Worm (Caenorhabditis elegans): ENCODE results near the gene srab-11.

Gene srab-11

ce11 chrV:3166260-3166659, 19.4 kb upstream of the srab-11 start, which contains the start of gene C36C5.4:
TSS of gene C36C5.4 (plus strand) at chrV:3166560.
- TF ChIP-seq scrt-1 (GFP tag; IDR thresholded peaks at IDR 0.05): no peak
- no peak for TF ChIP-seq tbx-37 (GFP tag; conservative IDR thresholded peaks at IDR 0.05)
- TF ChIP-seq tra-4 (tag; optimal IDR thresholded peaks at IDR 0.05): no peak
- no peak for TF ChIP-seq ama-1 (optimal IDR thresholded peaks at IDR 0.05)
- no peak for TF ChIP-seq hnd-1 (tag; optimal IDR thresholded peaks at IDR 0.05)
- TF ChIP-seq ceh-13 (GFP tag; optimal IDR thresholded peaks at IDR 0.05): no peak
- no peak for TF ChIP-seq B0310.2 (tag; optimal IDR thresholded peaks at IDR 0.05)
- no peak for TF ChIP-seq hmg-4 (GFP tag; optimal IDR thresholded peaks at IDR 0.05)
- no peak for TF ChIP-seq aly-1 (tag; optimal IDR thresholded peaks at IDR 0.05)

- TF ChIP-seq F13C5.2 (tag; optimal IDR thresholded peaks at IDR 0.05) (no peak), aly-1 (tag; optimal IDR thresholded peaks at IDR 0.05) (no peak), tbx-37 (GFP tag; conservative IDR thresholded peaks at IDR 0.05) (no peak), hnd-1 (tag; optimal IDR thresholded peaks at IDR 0.05) (no peak), ceh-36 (tag; optimal IDR thresholded peaks at IDR 0.05) (no peak), ceh-13 (GFP tag; optimal IDR thresholded peaks at IDR 0.05) (no peak), ama-1 (optimal IDR thresholded peaks at IDR 0.05) (no peak)
These were observed 18.6 kb upstream of the srab-11 start, which contains the start of gene C36C5.14 for ce11 chrV:3165438-3165837. TSS of gene C36C5.14 (minus strand) at chrV:3165538.

ce11 chrV:3163143-3163542, 16.3 kb upstream of the srab-11 start:
- TF ChIP-seq hnd-1 (tag; optimal IDR thresholded peaks at IDR 0.05): no peak
- TF ChIP-seq hmbx-1 (tag; optimal IDR thresholded peaks at IDR 0.05): no peak
- TF ChIP-seq tra-4 (tag; optimal IDR thresholded peaks at IDR 0.05): no peak
- no peak for TF ChIP-seq hmg-4 (GFP tag; optimal IDR thresholded peaks at IDR 0.05)
- no peak for TF ChIP-seq sea-1 (GFP tag; conservative IDR thresholded peaks at IDR 0.05)
- TF ChIP-seq B0310.2 (tag; optimal IDR thresholded peaks at IDR 0.05): no peak
- no peak for TF ChIP-seq scrt-1 (GFP tag; IDR thresholded peaks at IDR 0.05)
- TF ChIP-seq ama-1 (optimal IDR thresholded peaks at IDR 0.05): no peak
- TF ChIP-seq aly-1 (tag; optimal IDR thresholded peaks at IDR 0.05): no peak
- no peak for TF ChIP-seq ets-7 (tag; optimal IDR thresholded peaks at IDR 0.05)
- no peak for TF ChIP-seq ceh-13 (GFP tag; optimal IDR thresholded peaks at IDR 0.05)
- TF ChIP-seq ceh-36 (tag; optimal IDR thresholded peaks at IDR 0.05): no peak
- no peak for TF ChIP-seq tbx-37 (GFP tag; conservative IDR thresholded peaks at IDR 0.05)
- no peak for TF ChIP-seq F13C5.2 (tag; optimal IDR thresholded peaks at IDR 0.05)

ce11 chrV:3162299-3162698, 15.5 kb upstream of the srab-11 start:
- TF ChIP-seq ceh-36 (tag; optimal IDR thresholded peaks at IDR 0.05): no peak
- no peak for TF ChIP-seq tbx-37 (GFP tag; conservative IDR thresholded peaks at IDR 0.05)
- TF ChIP-seq aly-1 (tag; optimal IDR thresholded peaks at IDR 0.05): no peak
- no peak for TF ChIP-seq hnd-1 (tag; optimal IDR thresholded peaks at IDR 0.05)
- TF ChIP-seq pes-1 (GFP tag; IDR thresholded peaks at IDR 0.05): no peak
- TF ChIP-seq scrt-1 (GFP tag; IDR thresholded peaks at IDR 0.05): no peak
- TF ChIP-seq flt-1 (GFP tag; IDR thresholded peaks at IDR 0.05): no peak

- no peak for TF ChIP-seq ama-1 (optimal IDR thresholded peaks at IDR 0.05)
- TF ChIP-seq B0310.2 (tag; optimal IDR thresholded peaks at IDR 0.05): no peak
- no peak for TF ChIP-seq tbx-11 (GFP tag; IDR thresholded peaks at IDR 0.05)
- TF ChIP-seq tra-4 (tag; optimal IDR thresholded peaks at IDR 0.05): no peak
- no peak for TF ChIP-seq sea-1 (GFP tag; conservative IDR thresholded peaks at IDR 0.05)
- TF ChIP-seq ceh-13 (GFP tag; optimal IDR thresholded peaks at IDR 0.05): no peak
- TF ChIP-seq hnd-1 (tag; optimal IDR thresholded peaks at IDR 0.05): no peak
- no peak for TF ChIP-seq aly-1 (tag; optimal IDR thresholded peaks at IDR 0.05)
- no peak for TF ChIP-seq hmbx-1 (tag; optimal IDR thresholded peaks at IDR 0.05)
- TF ChIP-seq scrt-1 (GFP tag; IDR thresholded peaks at IDR 0.05): no peak
- TF ChIP-seq pes-1 (GFP tag; IDR thresholded peaks at IDR 0.05): no peak
- TF ChIP-seq F13C5.2 (tag; optimal IDR thresholded peaks at IDR 0.05): no peak
- no peak for TF ChIP-seq ets-7 (tag; optimal IDR thresholded peaks at IDR 0.05)
- TF ChIP-seq tbx-37 (GFP tag; conservative IDR thresholded peaks at IDR 0.05): no peak
- TF ChIP-seq flt-1 (GFP tag; IDR thresholded peaks at IDR 0.05): no peak
- no peak for TF ChIP-seq hmg-4 (GFP tag; optimal IDR thresholded peaks at IDR 0.05)
- TF ChIP-seq ceh-36 (tag; optimal IDR thresholded peaks at IDR 0.05): no peak
These were observed 12.4 kb upstream of the srab-11 start, which contains the start of gene C36C5.12 for ce11 chrV:3159252-3159651. TSS of gene C36C5.12 (minus strand) at chrV:3159352.

- TF ChIP-seq hmg-4 (GFP tag; optimal IDR thresholded peaks at IDR 0.05) (no peak), scrt-1 (GFP tag; IDR thresholded peaks at IDR 0.05) (no peak)
These were observed 11.5 kb upstream of the srab-11 start for ce11 chrV:3158379-3158778.

- TF ChIP-seq ceh-36 (tag; optimal IDR thresholded peaks at IDR 0.05) (no peak), B0310.2 (tag; optimal IDR thresholded peaks at IDR 0.05) (no peak), ama-1 (optimal IDR thresholded peaks at IDR 0.05) (no peak), flt-1 (GFP tag; IDR thresholded peaks at IDR 0.05) (no peak), sea-1 (GFP tag; conservative IDR thresholded peaks at IDR 0.05) (no peak), F13C5.2 (tag; optimal IDR thresholded peaks at IDR 0.05) (no peak), scrt-1 (GFP tag; IDR thresholded peaks at IDR 0.05) (no peak), ceh-13 (GFP tag; optimal IDR thresholded peaks at IDR 0.05) (no peak), hnd-1 (tag; optimal IDR thresholded peaks at IDR 0.05) (no peak), pes-1 (GFP tag; IDR thresholded peaks at IDR 0.05) (no peak), hmbx-1 (tag; optimal IDR thresholded peaks at IDR 0.05) (no peak), tbx-11 (GFP tag; IDR thresholded peaks at IDR 0.05) (no peak), tra-4 (tag; optimal IDR thresholded peaks at IDR 0.05) (no peak), aly-1 (tag; optimal IDR thresholded peaks at IDR 0.05) (no peak), ets-7 (tag; optimal IDR thresholded peaks at IDR 0.05) (no peak), tbx-37 (GFP tag; conservative IDR thresholded peaks at IDR 0.05) (no peak), hmg-4 (GFP tag; optimal IDR thresholded peaks at IDR 0.05) (no peak)
These were observed 10.0 kb upstream of the srab-11 start, which contains the start of gene exh-1 for ce11 chrV:3156786-3157185. TSS of gene exh-1 (plus strand) at chrV:3157086.

- no peak for TF ChIP-seq tra-4 (tag; optimal IDR thresholded peaks at IDR 0.05)
- TF ChIP-seq hnd-1 (tag; optimal IDR thresholded peaks at IDR 0.05): no peak
- no peak for TF ChIP-seq ama-1 (optimal IDR thresholded peaks at IDR 0.05)
- no peak for TF ChIP-seq hmbx-1 (tag; optimal IDR thresholded peaks at IDR 0.05)
- TF ChIP-seq F13C5.2 (tag; optimal IDR thresholded peaks at IDR 0.05): no peak
- no peak for TF ChIP-seq ceh-36 (tag; optimal IDR thresholded peaks at IDR 0.05)
- no peak for TF ChIP-seq sea-1 (GFP tag; conservative IDR thresholded peaks at IDR 0.05)
- TF ChIP-seq scrt-1 (GFP tag; IDR thresholded peaks at IDR 0.05): no peak
- no peak for TF ChIP-seq pes-1 (GFP tag; IDR thresholded peaks at IDR 0.05)
- no peak for TF ChIP-seq tbx-11 (GFP tag; IDR thresholded peaks at IDR 0.05)
- TF ChIP-seq ets-7 (tag; optimal IDR thresholded peaks at IDR 0.05): no peak
- no peak for TF ChIP-seq tbx-37 (GFP tag; conservative IDR thresholded peaks at IDR 0.05)
- TF ChIP-seq hmg-4 (GFP tag; optimal IDR thresholded peaks at IDR 0.05): no peak
- no peak for TF ChIP-seq flt-1 (GFP tag; IDR thresholded peaks at IDR 0.05)
- TF ChIP-seq aly-1 (tag; optimal IDR thresholded peaks at IDR 0.05): no peak
- no peak for TF ChIP-seq B0310.2 (tag; optimal IDR thresholded peaks at IDR 0.05)
- no peak for TF ChIP-seq ceh-13 (GFP tag; optimal IDR thresholded peaks at IDR 0.05)
These were observed 8.2 kb upstream of the srab-11 start, which contains the start of gene srab-7 for ce11 chrV:3155072-3155471. TSS of gene srab-7 (minus strand) at chrV:3155172.

Measured in whole organism, early embryonic.